Fruit fly (Drosophila melanogaster): ENCODE data around the gene CG14132.

CG14132 gene

dm6 chr3L:11695827-11696226, 19.3 kb downstream of the CG14132 start:
- no peak for TF ChIP-seq CG7045 (GFP tag; optimal IDR thresholded peaks at IDR 0.05)
- no peak for TF ChIP-seq ovo (GFP tag; optimal IDR thresholded peaks at IDR 0.05)
- TF ChIP-seq bab1 (GFP tag; optimal IDR thresholded peaks at IDR 0.05), result no peak
- TF ChIP-seq CG14711 (tag; optimal IDR thresholded peaks at IDR 0.05), result no peak
- TF ChIP-seq kay (GFP tag; ENCODE audit: borderline replicate concordance), result peak; percentile 18
- TF ChIP-seq toe (GFP tag; optimal IDR thresholded peaks at IDR 0.05), result no peak

DNA sequence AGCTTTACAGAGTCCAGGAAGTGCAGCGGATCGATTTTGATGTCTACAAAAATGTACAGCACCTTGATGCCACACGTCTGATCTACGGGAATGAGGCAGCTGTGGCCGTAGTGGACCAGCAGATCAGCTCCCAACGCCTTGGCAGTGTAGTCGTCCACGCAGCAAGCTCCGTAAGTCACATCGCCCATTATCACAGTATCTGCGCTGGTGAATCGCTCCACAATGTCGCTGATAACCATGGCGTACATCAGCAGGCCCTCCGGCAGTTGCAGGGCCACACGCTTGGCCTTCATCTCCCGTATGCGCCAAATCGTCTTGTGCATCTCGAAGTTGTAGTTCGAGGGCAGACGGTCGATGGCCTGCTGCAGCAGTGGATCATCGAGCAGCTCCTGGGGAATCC, 20.0 kb downstream of the CG14132 start:
- TF ChIP-seq CG12768 (GFP tag; optimal IDR thresholded peaks at IDR 0.05) (no peak), tj (GFP tag; optimal IDR thresholded peaks at IDR 0.05) (no peak), CG33017 (tag; optimal IDR thresholded peaks at IDR 0.05) (no peak), CG5204 (GFP tag; optimal IDR thresholded peaks at IDR 0.05) (no peak), cnc (optimal IDR thresholded peaks at IDR 0.05) (no peak), CG1620 (GFP tag; optimal IDR thresholded peaks at IDR 0.05) (no peak), ovo (GFP tag; optimal IDR thresholded peaks at IDR 0.05) (no peak), cic (GFP tag; optimal IDR thresholded peaks at IDR 0.05) (no peak), Mnt (GFP tag; optimal IDR thresholded peaks at IDR 0.05) (no peak)

DNA sequence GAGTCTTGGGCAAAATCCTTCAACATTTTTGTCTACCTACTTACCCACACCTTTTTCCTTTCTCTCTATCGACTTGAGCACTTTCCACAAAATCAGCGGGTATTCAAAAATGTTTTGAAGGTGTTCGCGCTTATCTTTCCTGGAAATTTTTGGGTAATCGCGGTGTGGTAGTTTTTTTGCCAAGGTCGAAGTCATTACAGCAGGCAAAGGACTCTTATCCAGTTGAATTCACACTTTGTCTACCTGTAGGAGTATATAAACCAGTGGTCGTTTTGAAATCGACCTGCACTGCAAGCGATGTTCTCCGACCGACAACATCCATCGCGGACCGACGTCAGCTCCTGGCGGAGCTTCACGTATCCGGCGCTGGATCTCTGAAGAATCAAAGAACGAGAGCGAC, 22.2 kb downstream of the CG14132 start:
- TF ChIP-seq CG7045 (GFP tag; optimal IDR thresholded peaks at IDR 0.05) (no peak), CG11617 (GFP tag; optimal IDR thresholded peaks at IDR 0.05) (no peak), pad (GFP tag; optimal IDR thresholded peaks at IDR 0.05) (no peak), CG7101 (tag; optimal IDR thresholded peaks at IDR 0.05) (no peak), toe (GFP tag; optimal IDR thresholded peaks at IDR 0.05) (no peak), CG1620 (GFP tag; optimal IDR thresholded peaks at IDR 0.05) (no peak), Hr96 (GFP tag; optimal IDR thresholded peaks at IDR 0.05) (no peak), Clk (GFP tag; optimal IDR thresholded peaks at IDR 0.05) (no peak), CG14711 (tag; optimal IDR thresholded peaks at IDR 0.05) (no peak), CG5204 (GFP tag; optimal IDR thresholded peaks at IDR 0.05) (no peak), bab1 (GFP tag; optimal IDR thresholded peaks at IDR 0.05) (no peak), CG12768 (GFP tag; optimal IDR thresholded peaks at IDR 0.05) (no peak), Mnt (GFP tag; optimal IDR thresholded peaks at IDR 0.05) (no peak)

- TF ChIP-seq kay (GFP tag; ENCODE audit: borderline replicate concordance), result peak; percentile 90
- TF ChIP-seq CG5204 (GFP tag; optimal IDR thresholded peaks at IDR 0.05), result no peak
- TF ChIP-seq CG14711 (tag; optimal IDR thresholded peaks at IDR 0.05), result no peak
- peak; percentile 2 for TF ChIP-seq bab1 (GFP tag; optimal IDR thresholded peaks at IDR 0.05)
- TF ChIP-seq Hr96 (GFP tag; optimal IDR thresholded peaks at IDR 0.05), result no peak
These were observed 23.8 kb downstream of the CG14132 start, which contains the start of the genes Pldn and CG14135 for dm6 chr3L:11691203-11691797. Gene Pldn (minus strand): TSS chr3L:11691399. Gene CG14135 (plus strand): TSS chr3L:11691571.

dm6 chr3L:11689832-11690602, 25.1 kb downstream of the CG14132 start:
- peak; percentile 3 for TF ChIP-seq CG7045 (GFP tag; optimal IDR thresholded peaks at IDR 0.05)
- peak; percentile 51 for TF ChIP-seq ovo (GFP tag; optimal IDR thresholded peaks at IDR 0.05)
- peak; percentile 24 for TF ChIP-seq Crg-1 (GFP tag; optimal IDR thresholded peaks at IDR 0.05)
- no peak for TF ChIP-seq Clk (GFP tag; optimal IDR thresholded peaks at IDR 0.05)
- TF ChIP-seq CG12768 (GFP tag; optimal IDR thresholded peaks at IDR 0.05), result no peak
- TF ChIP-seq Mnt (GFP tag; optimal IDR thresholded peaks at IDR 0.05), result peak; percentile 74
- TF ChIP-seq toe (GFP tag; optimal IDR thresholded peaks at IDR 0.05), result no peak
- TF ChIP-seq cnc (optimal IDR thresholded peaks at IDR 0.05), result no peak
- peak; percentile 70 for TF ChIP-seq CG11617 (GFP tag; optimal IDR thresholded peaks at IDR 0.05)
- TF ChIP-seq CG33017 (tag; optimal IDR thresholded peaks at IDR 0.05), result peak; percentile 56
- peak; percentile 73 for TF ChIP-seq CG7101 (tag; optimal IDR thresholded peaks at IDR 0.05)
- peak; percentile 92 for TF ChIP-seq cic (GFP tag; optimal IDR thresholded peaks at IDR 0.05)

DNA sequence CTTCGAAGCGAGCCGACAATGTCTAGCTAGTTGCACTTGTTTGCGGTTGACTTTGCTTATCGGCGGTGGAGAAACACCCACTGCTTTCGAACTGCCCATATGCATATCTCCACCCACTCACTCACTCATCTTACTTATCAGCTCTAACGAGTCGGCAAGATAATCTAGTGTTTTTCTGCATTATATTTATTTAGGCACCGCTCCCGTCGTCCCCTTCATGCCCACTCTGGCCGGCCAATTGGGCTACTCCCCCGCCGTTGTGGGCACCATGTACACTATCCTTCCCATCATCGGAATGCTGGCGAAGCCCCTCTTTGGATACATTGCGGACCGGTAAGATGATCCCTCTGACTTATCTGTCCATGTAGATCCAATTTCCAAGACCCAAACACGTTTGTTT, 29.2 kb downstream of the CG14132 start:
- TF ChIP-seq Hr96 (GFP tag; optimal IDR thresholded peaks at IDR 0.05) (no peak), cnc (optimal IDR thresholded peaks at IDR 0.05) (no peak), tj (GFP tag; optimal IDR thresholded peaks at IDR 0.05) (no peak), CG11617 (GFP tag; optimal IDR thresholded peaks at IDR 0.05) (no peak), Mnt (GFP tag; optimal IDR thresholded peaks at IDR 0.05) (no peak), pad (GFP tag; optimal IDR thresholded peaks at IDR 0.05) (no peak), bab1 (GFP tag; optimal IDR thresholded peaks at IDR 0.05) (no peak), cic (GFP tag; optimal IDR thresholded peaks at IDR 0.05) (peak; percentile 39), Clk (GFP tag; optimal IDR thresholded peaks at IDR 0.05) (no peak), CG12768 (GFP tag; optimal IDR thresholded peaks at IDR 0.05) (peak; percentile 16), CG5204 (GFP tag; optimal IDR thresholded peaks at IDR 0.05) (no peak), CG7101 (tag; optimal IDR thresholded peaks at IDR 0.05) (no peak), kay (GFP tag; ENCODE audit: borderline replicate concordance) (no peak), Crg-1 (GFP tag; optimal IDR thresholded peaks at IDR 0.05) (no peak), CG33017 (tag; optimal IDR thresholded peaks at IDR 0.05) (no peak)

dm6 chr3L:11684522-11684851, 30.6 kb downstream of the CG14132 start:
- TF ChIP-seq kay (GFP tag; ENCODE audit: borderline replicate concordance) (no peak), tj (GFP tag; optimal IDR thresholded peaks at IDR 0.05) (peak; percentile 78)
